Fruit fly (Drosophila melanogaster) Kc167 (cell line): ENCODE measurements around the gene heix.

Experiments
- Myc ChIP-seq: fragments of >200 bp; optimal IDR thresholded peaks from 2 replicates; lab custom pipeline; 2017; ENCODE audit warnings: missing external identifiers
- Sin3A ChIP-seq: fragments of >200 bp; optimal IDR thresholded peaks from 2 replicates; lab custom pipeline; 2018; ENCODE audit warnings: missing external identifiers
- h ChIP-seq: fragments of >200 bp; optimal IDR thresholded peaks from 3 replicates; lab custom pipeline; 2018; ENCODE audit warnings: missing external identifiers
- psq ChIP-seq: fragments of >200 bp; optimal IDR thresholded peaks from 2 replicates; lab custom pipeline; 2017; ENCODE audit warnings: missing external identifiers
- ttk ChIP-seq: sonication (Bioruptor generic); optimal IDR thresholded peaks from 2 replicates; lab custom pipeline; 2017; ENCODE audit warnings: missing external identifiers

DNA sequence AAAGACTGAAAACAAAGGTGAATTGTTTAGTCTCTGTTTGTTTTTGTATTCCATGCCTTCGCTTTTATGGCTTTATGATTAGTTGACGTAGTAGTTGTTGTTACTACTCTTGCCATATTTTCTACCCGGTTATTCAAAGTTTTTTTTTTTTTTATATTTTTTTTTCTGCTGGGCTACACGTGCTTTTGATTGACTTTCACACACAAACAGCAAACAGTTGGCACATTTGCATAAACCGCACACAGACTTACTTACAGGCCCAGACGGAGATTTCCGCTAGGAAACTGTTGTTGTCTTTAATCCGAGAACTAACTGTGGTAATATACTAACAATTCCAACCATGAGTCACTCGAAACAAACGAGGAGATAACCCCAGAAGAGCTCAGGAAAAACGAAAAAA is 16.2 kb upstream of the heix start:
- TF ChIP-seq ttk (lab: Kevin White, UChicago) (no peak), h (lab: Kevin White, UChicago) (no peak), Myc (no peak), psq (no peak), Sin3A (lab: Kevin White, UChicago) (no peak)
